Worm (Caenorhabditis elegans) whole organism, midembryonic: Measurements from ENCODE around the gene col-149.

Experiments
- T22C8.4 ChIP-seq: fragments of 200-800 bp; sonication (Bioruptor generic); IDR thresholded peaks from 2 replicates; pipeline ENCODE4 v1.3.6; 2022; ENCODE audit warnings: missing genetic modification characterization, missing compliant biosample characterization
- cog-1 ChIP-seq: sonication (generic microtip); optimal IDR thresholded peaks from 2 replicates; lab custom pipeline; 2016; ENCODE audit warnings: missing genetic modification characterization, missing compliant biosample characterization
- flt-1 ChIP-seq: fragments of 200-800 bp; sonication (Bioruptor generic); IDR thresholded peaks from 2 replicates; pipeline ENCODE4 v1.3.6; 2022; ENCODE audit warnings: missing genetic modification characterization, missing compliant biosample characterization
- klf-2 ChIP-seq: fragments of 200-800 bp; sonication (Bioruptor generic); conservative IDR thresholded peaks from 2 replicates; pipeline ENCODE4 v1.3.6; 2022; ENCODE audit warnings: missing genetic modification reagents, missing genetic modification characterization, missing compliant biosample characterization
- med-1 ChIP-seq: sonication (generic microtip); optimal IDR thresholded peaks from 2 replicates; lab custom pipeline; 2017; ENCODE audit warnings: missing genetic modification characterization, mild to moderate bottlenecking, missing compliant biosample characterization, antibody characterized with exemption, missing genetic modification reagents; ENCODE audit not compliant: insufficient read depth
- ztf-23 ChIP-seq: fragments of 200-800 bp; sonication (Bioruptor generic); IDR thresholded peaks from 2 replicates; pipeline ENCODE4 v1.3.6; 2022; ENCODE audit warnings: missing genetic modification reagents, missing genetic modification characterization, missing compliant biosample characterization

Gene col-149

DNA sequence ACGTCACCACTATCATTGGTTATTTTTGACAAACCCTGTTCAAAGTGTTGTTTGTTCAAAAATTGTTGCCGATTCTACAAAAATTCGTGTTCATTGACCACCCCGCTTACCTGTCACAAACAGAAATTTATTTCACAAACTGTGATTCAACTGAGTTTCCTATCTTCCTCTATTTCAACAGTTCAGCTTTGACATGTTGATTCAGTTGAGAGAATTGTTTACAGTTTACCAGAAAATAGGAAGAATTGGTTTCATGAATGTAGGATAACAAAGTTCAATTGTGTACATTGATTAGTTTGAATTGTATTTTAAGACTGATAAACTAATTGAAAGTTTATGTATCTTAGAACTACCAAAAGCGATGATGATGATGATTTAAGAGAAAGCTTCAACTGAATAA lies 47.1 kb downstream of the col-149 start:
- TF ChIP-seq med-1 = no peak
- no peak for TF ChIP-seq ztf-23 (GFP tag; lab: Robert Waterston, UW)
- no peak for TF ChIP-seq cog-1 (tag; lab: Kevin White, UChicago)

DNA sequence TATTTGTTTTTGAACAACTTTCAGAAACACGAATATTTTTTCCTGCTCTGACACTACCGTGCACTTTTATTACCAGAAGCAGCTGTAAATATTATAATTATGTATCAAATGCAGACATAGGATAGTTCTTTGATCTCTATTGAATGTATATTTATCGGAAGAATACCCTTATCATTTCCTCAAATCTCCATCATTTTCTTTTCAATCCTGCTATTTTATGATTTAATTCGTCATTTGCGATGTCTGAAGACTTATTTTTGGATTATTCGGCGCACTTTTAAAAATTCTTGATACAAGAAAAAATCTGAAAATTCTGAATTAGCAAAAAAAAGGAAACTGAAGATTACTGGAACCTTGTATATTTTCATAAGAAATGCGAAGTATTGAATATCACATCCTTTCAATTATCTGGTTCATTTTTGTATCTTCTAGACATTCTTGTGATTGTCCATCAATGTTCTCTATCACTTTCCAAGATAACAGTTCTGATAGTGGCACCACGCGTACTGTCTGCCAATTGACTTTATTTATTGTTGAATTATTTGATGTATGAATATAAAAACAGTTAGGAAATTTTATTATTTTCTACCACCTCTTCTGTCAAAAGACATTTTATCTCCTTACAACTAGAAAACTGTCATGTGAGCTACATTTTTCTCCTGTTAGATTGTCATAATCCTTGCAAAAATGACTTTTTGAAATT lies 48.5 kb downstream of the col-149 start:
- TF ChIP-seq med-1 = no peak
- no peak for TF ChIP-seq klf-2
- no peak for TF ChIP-seq flt-1 (GFP tag; lab: Robert Waterston, UW)
- no peak for TF ChIP-seq cog-1 (tag; lab: Kevin White, UChicago)

DNA sequence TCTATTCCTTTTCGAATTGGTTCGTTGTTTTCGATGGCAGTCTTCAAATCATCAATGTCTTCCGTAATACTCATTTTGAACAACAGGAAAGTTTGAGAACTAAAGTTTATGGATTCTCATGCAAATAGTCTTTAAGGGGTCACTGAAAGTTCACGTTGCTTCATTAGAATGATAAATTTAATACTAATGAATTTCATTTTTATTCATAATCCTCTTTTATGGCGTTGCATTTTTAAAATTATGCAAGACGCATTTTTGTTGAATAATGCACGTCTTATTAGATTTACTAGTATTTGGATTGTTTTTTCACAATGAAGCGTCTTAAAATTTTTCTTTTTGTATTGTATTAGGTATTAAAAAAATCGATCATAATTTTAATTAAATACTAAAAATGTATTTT lies 49.6 kb downstream of the col-149 start, which contains the start of gene C12D8.9:
C12D8.9 (minus strand) TSS at position 101 of the 400 bp plus-strand sequence.
- no peak for TF ChIP-seq T22C8.4 (GFP tag; lab: Robert Waterston, UW)
- TF ChIP-seq ztf-23 (GFP tag; lab: Robert Waterston, UW) = no peak
- TF ChIP-seq klf-2 = no peak
